Fruit fly (Drosophila melanogaster): ENCODE results near the gene Spn28F.

The Spn28F gene

dm6 chr2L:8274958-8275584, 33.5 kb upstream of the Spn28F start (continued):
- peak; percentile 70 for TF ChIP-seq Blimp-1 (GFP tag; optimal IDR thresholded peaks at IDR 0.05)
- TF ChIP-seq sc (optimal IDR thresholded peaks at IDR 0.05), result no peak
- peak; percentile 46 for TF ChIP-seq sc (GFP tag; optimal IDR thresholded peaks at IDR 0.05)
- peak; percentile 77 for TF ChIP-seq Drgx (GFP tag; IDR thresholded peaks at IDR 0.05)
- TF ChIP-seq chinmo (GFP tag; IDR thresholded peaks at IDR 0.05; ENCODE audit: partially characterized antibody), result no peak
- TF ChIP-seq CG11504 (tag; optimal IDR thresholded peaks at IDR 0.05), result peak; percentile 80
- TF ChIP-seq CG10462 (GFP tag; optimal IDR thresholded peaks at IDR 0.05), result peak; percentile 42
- peak; percentile 85 for TF ChIP-seq ci (GFP tag; IDR thresholded peaks at IDR 0.05)
- TF ChIP-seq row (GFP tag; IDR thresholded peaks at IDR 0.05), result peak; percentile 78
- TF ChIP-seq Nf-YB (GFP tag; optimal IDR thresholded peaks at IDR 0.05), result peak; percentile 55
- no peak for TF ChIP-seq CG1792 (GFP tag; optimal IDR thresholded peaks at IDR 0.05)
- TF ChIP-seq CG2678 (tag; optimal IDR thresholded peaks at IDR 0.05), result peak; percentile 75
- peak; percentile 47; the same call in 1 of the 2 replicates for TF ChIP-seq CG32767 (GFP tag; IDR thresholded peaks at IDR 0.05)
- no peak for TF ChIP-seq CG8089 (GFP tag; optimal IDR thresholded peaks at IDR 0.05)
- TF ChIP-seq CG6254 (GFP tag; optimal IDR thresholded peaks at IDR 0.05), result peak; percentile 68
- peak; percentile 72 for TF ChIP-seq seq (GFP tag; IDR thresholded peaks at IDR 0.05)
- no peak for TF ChIP-seq CG7987 (GFP tag; optimal IDR thresholded peaks at IDR 0.05)
- TF ChIP-seq ara (GFP tag; IDR thresholded peaks at IDR 0.05), result peak; percentile 61; the same call in 1 of the 2 replicates
- TF ChIP-seq org-1 (GFP tag; optimal IDR thresholded peaks at IDR 0.05), result peak; percentile 59
- no peak for TF ChIP-seq pb (GFP tag; optimal IDR thresholded peaks at IDR 0.05)
- peak; percentile 71 for TF ChIP-seq CG17328 (GFP tag; IDR thresholded peaks at IDR 0.05)
- TF ChIP-seq ttk (GFP tag; IDR thresholded peaks at IDR 0.05), result 0 out of 2 replicates have a peak, but pooled peaks have one; percentile 27
- TF ChIP-seq Stat92E (GFP tag; optimal IDR thresholded peaks at IDR 0.05), result peak in 1 of 3 experiments; percentile 57
- peak; percentile 34; the same call in 1 of the 3 replicates for TF ChIP-seq ken (GFP tag; IDR thresholded peaks at IDR 0.05)
- TF ChIP-seq Lhr (GFP tag; optimal IDR thresholded peaks at IDR 0.05), result peak; percentile 19
- peak; percentile 17 for TF ChIP-seq CG18764 (GFP tag; optimal IDR thresholded peaks at IDR 0.05)
- peak; percentile 60 for TF ChIP-seq CG13775 (GFP tag; optimal IDR thresholded peaks at IDR 0.05)
- TF ChIP-seq CG4282 (GFP tag; optimal IDR thresholded peaks at IDR 0.05), result no peak
- no peak for TF ChIP-seq sima (GFP tag; optimal IDR thresholded peaks at IDR 0.05)
- peak; percentile 51 for TF ChIP-seq az2 (GFP tag; optimal IDR thresholded peaks at IDR 0.05)
- TF ChIP-seq nau (GFP tag; optimal IDR thresholded peaks at IDR 0.05), result peak; percentile 33
- peak; percentile 38 for TF ChIP-seq CG12744 (GFP tag; optimal IDR thresholded peaks at IDR 0.05)
- 0 out of 3 replicates have a peak, but pooled peaks have one; percentile 70 for TF ChIP-seq so (GFP tag; IDR thresholded peaks at IDR 0.05)
- TF ChIP-seq Chrac-16 (GFP tag; optimal IDR thresholded peaks at IDR 0.05), result peak; percentile 58
- no peak for TF ChIP-seq br (optimal IDR thresholded peaks at IDR 0.05)
- TF ChIP-seq CG8478 (optimal IDR thresholded peaks at IDR 0.05), result no peak
- TF ChIP-seq Abd-B (GFP tag; optimal IDR thresholded peaks at IDR 0.05), result peak; percentile 23
- no peak for TF ChIP-seq Ets97D (GFP tag; optimal IDR thresholded peaks at IDR 0.05)
- no peak for TF ChIP-seq CG4617 (GFP tag; optimal IDR thresholded peaks at IDR 0.05; ENCODE audit: borderline replicate concordance)
- TF ChIP-seq otp (GFP tag; IDR thresholded peaks at IDR 0.05), result peak; percentile 49; the same call in 1 of the 3 replicates
- peak; percentile 3 for TF ChIP-seq kay (GFP tag; optimal IDR thresholded peaks at IDR 0.05)
- TF ChIP-seq CG6791 (GFP tag; IDR thresholded peaks at IDR 0.05; ENCODE audit: partially characterized antibody), result no peak
- no peak for TF ChIP-seq pzg (GFP tag; optimal IDR thresholded peaks at IDR 0.05)
- peak; percentile 56 for TF ChIP-seq CG6813 (GFP tag; optimal IDR thresholded peaks at IDR 0.05)
- TF ChIP-seq cad (GFP tag; optimal IDR thresholded peaks at IDR 0.05), result no peak
- TF ChIP-seq tgo (GFP tag; IDR thresholded peaks at IDR 0.05), result peak; percentile 55; the same call in 2 of the 3 replicates
- TF ChIP-seq gcm2 (GFP tag; optimal IDR thresholded peaks at IDR 0.05), result peak; percentile 29
- TF ChIP-seq bcd (GFP tag; optimal IDR thresholded peaks at IDR 0.05), result peak; percentile 53
- no peak for TF ChIP-seq Optix (GFP tag; IDR thresholded peaks at IDR 0.05)
- TF ChIP-seq pan (optimal IDR thresholded peaks at IDR 0.05), result no peak
- peak in 1 of 2 experiments; percentile 59 for TF ChIP-seq pan (GFP tag; optimal IDR thresholded peaks at IDR 0.05 in 1 of 2, IDR thresholded peaks at IDR 0.05 in 1 of 2)
